Fruit fly (Drosophila melanogaster) whole organism, embryonic: ENCODE results near the gene CG31627.

Experiments
- Aef1 ChIP-seq: fragments of 200-800 bp; sonication (Bioruptor generic); IDR thresholded peaks from 3 replicates; pipeline ENCODE4 v1.3.6; 2022; ENCODE audit warnings: missing biosample characterization, missing genetic modification characterization
- B-H2 ChIP-seq: fragments of 200-800 bp; sonication (Bioruptor generic); optimal IDR thresholded peaks from 2 replicates; lab custom pipeline; 2018; ENCODE audit warnings: missing biosample characterization, mild to moderate bottlenecking, missing genetic modification characterization
- CG10147 ChIP-seq: fragments of 200-800 bp; sonication (Bioruptor generic); optimal IDR thresholded peaks from 2 replicates; lab custom pipeline; 2019; ENCODE audit warnings: missing biosample characterization, mild to moderate bottlenecking, missing genetic modification characterization, moderate library complexity
- CG10267 ChIP-seq: fragments of 200-800 bp; sonication (Bioruptor generic); optimal IDR thresholded peaks from 2 replicates; lab custom pipeline; 2018; ENCODE audit warnings: missing biosample characterization, mild to moderate bottlenecking, missing genetic modification characterization, moderate library complexity
- CG11696 ChIP-seq: fragments of 200-800 bp; sonication (Bioruptor generic); IDR thresholded peaks from 2 replicates; pipeline ENCODE4 v1.3.6; 2022; ENCODE audit warnings: missing biosample characterization, missing genetic modification characterization
- CG12391 ChIP-seq: fragments of 200-800 bp; sonication (Bioruptor generic); optimal IDR thresholded peaks from 3 replicates; lab custom pipeline; 2018; ENCODE audit warnings: missing biosample characterization, mild to moderate bottlenecking, missing genetic modification characterization, moderate library complexity
- CG15479 ChIP-seq: fragments of 200-800 bp; sonication (Bioruptor generic); optimal IDR thresholded peaks from 3 replicates; lab custom pipeline; 2019; ENCODE audit warnings: missing biosample characterization, mild to moderate bottlenecking, missing genetic modification characterization, moderate library complexity
- CG15514 ChIP-seq: fragments of 200-800 bp; sonication (Bioruptor generic); optimal IDR thresholded peaks from 3 replicates; lab custom pipeline; 2017; ENCODE audit warnings: missing biosample characterization, missing genetic modification characterization, mild to moderate bottlenecking, moderate library complexity, missing genetic modification reagents
- CG30020 ChIP-seq: fragments of 200-800 bp; optimal IDR thresholded peaks from 2 replicates; lab custom pipeline; 2019; ENCODE audit warnings: missing biosample characterization, mild to moderate bottlenecking, missing genetic modification characterization, moderate library complexity
- CG32532 ChIP-seq: fragments of 200-800 bp; sonication (Bioruptor generic); IDR thresholded peaks from 2 replicates; pipeline ENCODE4 v1.3.6; 2022; ENCODE audit warnings: missing biosample characterization, missing genetic modification characterization
- CG34376 ChIP-seq: fragments of 200-800 bp; sonication (Bioruptor generic); optimal IDR thresholded peaks from 2 replicates; lab custom pipeline; 2018; ENCODE audit warnings: missing biosample characterization, mild to moderate bottlenecking, missing genetic modification characterization
- CG42726 ChIP-seq: fragments of 200-800 bp; sonication (Bioruptor generic); IDR thresholded peaks from 2 replicates; pipeline ENCODE4 v1.3.6; 2022; ENCODE audit warnings: missing biosample characterization, missing genetic modification characterization; ENCODE audit not compliant: partially characterized antibody
- CG4730 ChIP-seq: fragments of 200-800 bp; sonication (Bioruptor generic); IDR thresholded peaks from 2 replicates; pipeline ENCODE4 v1.3.6; 2022; ENCODE audit warnings: missing biosample characterization, missing genetic modification characterization
- CG4854 ChIP-seq: fragments of 200-800 bp; sonication (Bioruptor generic); optimal IDR thresholded peaks from 2 replicates; lab custom pipeline; 2016; ENCODE audit warnings: missing biosample characterization, missing genetic modification characterization, inconsistent platforms
- CG7786 ChIP-seq: fragments of 200-800 bp; sonication (Bioruptor generic); optimal IDR thresholded peaks from 2 replicates; lab custom pipeline; 2016; ENCODE audit warnings: missing biosample characterization, missing genetic modification characterization
- CG7963 ChIP-seq: fragments of 200-800 bp; sonication (Bioruptor generic); IDR thresholded peaks from 3 replicates; pipeline ENCODE4 v1.3.6; 2022; ENCODE audit warnings: missing biosample characterization, missing genetic modification characterization; ENCODE audit not compliant: partially characterized antibody
- CG9437 ChIP-seq: fragments of 200-800 bp; sonication (Bioruptor generic); optimal IDR thresholded peaks from 2 replicates; lab custom pipeline; 2018; ENCODE audit warnings: missing biosample characterization, mild to moderate bottlenecking, missing genetic modification characterization
- CG9797 ChIP-seq: fragments of 200-800 bp; sonication (Bioruptor generic); optimal IDR thresholded peaks from 3 replicates; lab custom pipeline; 2018; ENCODE audit warnings: missing biosample characterization, mild to moderate bottlenecking, missing genetic modification characterization
- Dp ChIP-seq: fragments of 200-800 bp; sonication (Bioruptor generic); optimal IDR thresholded peaks from 2 replicates; lab custom pipeline; 2018; ENCODE audit warnings: missing biosample characterization, mild to moderate bottlenecking, missing genetic modification characterization, moderate library complexity
- E2f2 ChIP-seq: fragments of 200-800 bp; sonication (Bioruptor generic); IDR thresholded peaks from 2 replicates; pipeline ENCODE4 v1.3.6; 2022; ENCODE audit warnings: missing biosample characterization, missing genetic modification characterization
- Eip74EF ChIP-seq, 2 experiments: fragments of 200-800 bp in 1 of 2; fragments of >200 bp in 1 of 2; sonication (Bioruptor generic) in 1 of 2; optimal IDR thresholded peaks; 2 replicates each; lab custom pipeline; 2017 to 2019; ENCODE audit warnings: missing biosample characterization in 2 of 2, missing genetic modification characterization in 2 of 2, mild to moderate bottlenecking in 1 of 2, moderate library complexity in 1 of 2
- Ets97D ChIP-seq: fragments of 200-800 bp; sonication (Bioruptor generic); optimal IDR thresholded peaks from 3 replicates; lab custom pipeline; 2016; ENCODE audit warnings: missing biosample characterization, missing genetic modification characterization
- HLH3B ChIP-seq: fragments of 200-800 bp; sonication (Bioruptor generic); IDR thresholded peaks from 2 replicates; pipeline ENCODE4 v1.3.6; 2022; ENCODE audit warnings: missing biosample characterization, missing genetic modification characterization
- HLH4C ChIP-seq: fragments of 200-800 bp; sonication (Bioruptor generic); IDR thresholded peaks from 3 replicates; pipeline ENCODE4 v1.3.6; 2022; ENCODE audit warnings: missing biosample characterization, missing genetic modification characterization; ENCODE audit not compliant: partially characterized antibody
- HLH54F ChIP-seq: fragments of 200-800 bp; sonication (Bioruptor generic); optimal IDR thresholded peaks from 3 replicates; lab custom pipeline; 2016; ENCODE audit warnings: missing biosample characterization, missing genetic modification characterization
- Lpt ChIP-seq: fragments of >200 bp; optimal IDR thresholded peaks from 2 replicates; lab custom pipeline; 2018; ENCODE audit warnings: missing biosample characterization, missing genetic modification characterization
- Mes4 ChIP-seq: fragments of 200-800 bp; sonication (Bioruptor generic); optimal IDR thresholded peaks from 2 replicates; lab custom pipeline; 2016; ENCODE audit warnings: missing biosample characterization, missing genetic modification characterization
- PHDP ChIP-seq: fragments of 200-800 bp; sonication (Bioruptor generic); optimal IDR thresholded peaks from 3 replicates; lab custom pipeline; 2018; ENCODE audit warnings: missing biosample characterization, mild to moderate bottlenecking, missing genetic modification characterization, moderate library complexity
- Poxn ChIP-seq: fragments of 200-800 bp; sonication (Bioruptor generic); IDR thresholded peaks from 2 replicates; pipeline ENCODE4 v1.3.6; 2022; ENCODE audit warnings: missing biosample characterization, missing genetic modification characterization
- Rfx ChIP-seq: fragments of 200-800 bp; sonication (Bioruptor generic); IDR thresholded peaks from 2 replicates; pipeline ENCODE4 v1.3.6; 2022; ENCODE audit warnings: missing biosample characterization, missing genetic modification characterization
- Sox102F ChIP-seq: fragments of 200-800 bp; sonication (Bioruptor generic); optimal IDR thresholded peaks from 2 replicates; lab custom pipeline; 2018; ENCODE audit warnings: missing biosample characterization, mild to moderate bottlenecking, missing genetic modification characterization, moderate library complexity
- ab ChIP-seq: fragments of 200-800 bp; sonication (Bioruptor generic); optimal IDR thresholded peaks from 2 replicates; lab custom pipeline; 2016; ENCODE audit warnings: missing biosample characterization, missing genetic modification characterization
- amos ChIP-seq: fragments of 200-800 bp; sonication (Bioruptor generic); IDR thresholded peaks from 2 replicates; pipeline ENCODE4 v1.3.6; 2022; ENCODE audit warnings: missing biosample characterization, missing genetic modification characterization; ENCODE audit not compliant: partially characterized antibody
- az2 ChIP-seq: fragments of 200-800 bp; sonication (Bioruptor generic); optimal IDR thresholded peaks from 3 replicates; lab custom pipeline; 2016; ENCODE audit warnings: missing biosample characterization, missing genetic modification characterization
- jigr1 ChIP-seq: fragments of 200-800 bp; sonication (Bioruptor generic); IDR thresholded peaks from 3 replicates; pipeline ENCODE4 v1.3.6; 2022; ENCODE audit warnings: missing biosample characterization, missing genetic modification characterization
- lbe ChIP-seq: fragments of 200-800 bp; sonication (Bioruptor generic); optimal IDR thresholded peaks from 2 replicates; lab custom pipeline; 2016; ENCODE audit warnings: missing biosample characterization, mild to moderate bottlenecking, missing genetic modification characterization
- mam ChIP-seq: fragments of 200-800 bp; sonication (Bioruptor generic); optimal IDR thresholded peaks from 3 replicates; lab custom pipeline; 2016; ENCODE audit warnings: missing biosample characterization, missing genetic modification characterization
- mirr ChIP-seq: fragments of 200-800 bp; sonication (Bioruptor generic); optimal IDR thresholded peaks from 3 replicates; lab custom pipeline; 2018; ENCODE audit warnings: missing biosample characterization, mild to moderate bottlenecking, missing genetic modification characterization
- nerfin-1 ChIP-seq: fragments of 200-800 bp; sonication (Bioruptor generic); optimal IDR thresholded peaks from 3 replicates; lab custom pipeline; 2019; ENCODE audit warnings: missing biosample characterization, mild to moderate bottlenecking, missing genetic modification characterization, moderate library complexity
- nerfin-2 ChIP-seq: fragments of 200-800 bp; sonication (Bioruptor generic); IDR thresholded peaks from 2 replicates; pipeline ENCODE4 v1.3.6; 2022; ENCODE audit warnings: missing biosample characterization, missing genetic modification characterization; ENCODE audit not compliant: partially characterized antibody
- onecut ChIP-seq: fragments of 200-800 bp; sonication (Bioruptor generic); IDR thresholded peaks from 2 replicates; pipeline ENCODE4 v1.3.6; 2022; ENCODE audit warnings: missing biosample characterization, missing genetic modification characterization
- pzg ChIP-seq: fragments of 200-800 bp; sonication (Bioruptor generic); optimal IDR thresholded peaks from 3 replicates; lab custom pipeline; 2018; ENCODE audit warnings: missing biosample characterization, mild to moderate bottlenecking, missing genetic modification characterization, moderate library complexity
- ro ChIP-seq: fragments of 200-800 bp; sonication (Bioruptor generic); IDR thresholded peaks from 2 replicates; pipeline ENCODE4 v1.3.6; 2022; ENCODE audit warnings: missing biosample characterization, missing genetic modification characterization
- sug ChIP-seq: fragments of 200-800 bp; optimal IDR thresholded peaks from 2 replicates; lab custom pipeline; 2019; ENCODE audit warnings: missing biosample characterization, mild to moderate bottlenecking, missing genetic modification characterization, moderate library complexity
- tna ChIP-seq: fragments of 200-800 bp; sonication (Bioruptor generic); IDR thresholded peaks from 2 replicates; pipeline ENCODE4 v1.3.6; 2022; ENCODE audit warnings: missing biosample characterization, missing genetic modification characterization; ENCODE audit not compliant: partially characterized antibody
- toy ChIP-seq: fragments of 200-800 bp; sonication (Bioruptor generic); IDR thresholded peaks from 2 replicates; pipeline ENCODE4 v1.3.6; 2022; ENCODE audit warnings: missing biosample characterization, missing genetic modification characterization
- zen2 ChIP-seq: fragments of 200-800 bp; sonication (Bioruptor generic); IDR thresholded peaks from 3 replicates; pipeline ENCODE4 v1.3.6; 2022; ENCODE audit warnings: missing biosample characterization, missing genetic modification characterization; ENCODE audit not compliant: partially characterized antibody
- zfh2 ChIP-seq: fragments of 200-800 bp; sonication (Bioruptor generic); optimal IDR thresholded peaks from 2 replicates; lab custom pipeline; 2016; ENCODE audit warnings: missing biosample characterization, missing genetic modification characterization

CG31627 gene

dm6 chr2L:21141714-21142500 is 31.1 kb upstream of the CG31627 start, which contains the start of gene Dap160 (continued):
- TF ChIP-seq tna (GFP tag; lab: Robert Waterston, UW) (peak; percentile 59; the same call in 1 of the 2 replicates), Lpt (GFP tag; lab: Kevin White, UChicago) (no peak), CG4854 (GFP tag; lab: Kevin White, UChicago) (no peak), CG7786 (GFP tag; lab: Kevin White, UChicago) (no peak), Dp (GFP tag; lab: Kevin White, UChicago) (peak; percentile 54), ro (GFP tag; lab: Robert Waterston, UW) (no peak), HLH3B (GFP tag; lab: Robert Waterston, UW) (no peak), CG30020 (peak; percentile 10), zfh2 (GFP tag; lab: Kevin White, UChicago) (peak; percentile 7), CG10147 (no peak), Aef1 (no peak), az2 (GFP tag; lab: Kevin White, UChicago) (no peak), pzg (peak; percentile 67), CG9797 (GFP tag; lab: Kevin White, UChicago) (peak; percentile 29), Rfx (peak; percentile 52; the same call in 1 of the 2 replicates), CG15514 (GFP tag; lab: Kevin White, UChicago) (peak; percentile 82), CG32532 (GFP tag; lab: Robert Waterston, UW) (peak; percentile 49; the same call in 1 of the 2 replicates), sug (tag; lab: Kevin White, UChicago) (peak; percentile 5), lbe (peak; percentile 3), PHDP (tag; lab: Kevin White, UChicago) (no peak), Sox102F (GFP tag; lab: Kevin White, UChicago) (no peak), CG34376 (GFP tag; lab: Kevin White, UChicago) (peak; percentile 51), CG7963 (GFP tag; lab: Robert Waterston, UW) (peak; percentile 81), mirr (peak; percentile 24), CG42726 (GFP tag; lab: Robert Waterston, UW) (peak; percentile 84), Poxn (GFP tag; lab: Robert Waterston, UW) (no peak), CG4730 (no peak), CG9437 (GFP tag; lab: Kevin White, UChicago) (no peak), HLH54F (GFP tag; lab: Kevin White, UChicago) (no peak), nerfin-1 (tag; lab: Kevin White, UChicago) (no peak), amos (GFP tag; lab: Robert Waterston, UW) (peak; percentile 85), CG11696 (GFP tag; lab: Robert Waterston, UW) (no peak), onecut (GFP tag; lab: Robert Waterston, UW) (peak; percentile 79), E2f2 (GFP tag; lab: Robert Waterston, UW) (peak; percentile 60), B-H2 (GFP tag; lab: Kevin White, UChicago) (peak; percentile 8), jigr1 (GFP tag; lab: Robert Waterston, UW) (no peak), Mes4 (no peak), nerfin-2 (peak; percentile 67), toy (no peak), CG10267 (tag; lab: Kevin White, UChicago) (peak; percentile 89), mam (peak; percentile 16), Eip74EF (GFP tag; optimal IDR thresholded peaks at IDR 0.05; lab: Kevin White, UChicago) (no peak), HLH4C (GFP tag; lab: Robert Waterston, UW) (peak; percentile 62), ab (GFP tag; lab: Kevin White, UChicago) (no peak), Ets97D (peak; percentile 29), CG15479 (GFP tag; lab: Kevin White, UChicago) (no peak), zen2 (GFP tag; lab: Robert Waterston, UW) (peak; percentile 50; the same call in 1 of the 3 replicates), CG12391 (tag; lab: Kevin White, UChicago) (no peak)
